Fruit fly (Drosophila melanogaster): ENCODE data around the gene CG46025.

The CG46025 gene

DNA sequence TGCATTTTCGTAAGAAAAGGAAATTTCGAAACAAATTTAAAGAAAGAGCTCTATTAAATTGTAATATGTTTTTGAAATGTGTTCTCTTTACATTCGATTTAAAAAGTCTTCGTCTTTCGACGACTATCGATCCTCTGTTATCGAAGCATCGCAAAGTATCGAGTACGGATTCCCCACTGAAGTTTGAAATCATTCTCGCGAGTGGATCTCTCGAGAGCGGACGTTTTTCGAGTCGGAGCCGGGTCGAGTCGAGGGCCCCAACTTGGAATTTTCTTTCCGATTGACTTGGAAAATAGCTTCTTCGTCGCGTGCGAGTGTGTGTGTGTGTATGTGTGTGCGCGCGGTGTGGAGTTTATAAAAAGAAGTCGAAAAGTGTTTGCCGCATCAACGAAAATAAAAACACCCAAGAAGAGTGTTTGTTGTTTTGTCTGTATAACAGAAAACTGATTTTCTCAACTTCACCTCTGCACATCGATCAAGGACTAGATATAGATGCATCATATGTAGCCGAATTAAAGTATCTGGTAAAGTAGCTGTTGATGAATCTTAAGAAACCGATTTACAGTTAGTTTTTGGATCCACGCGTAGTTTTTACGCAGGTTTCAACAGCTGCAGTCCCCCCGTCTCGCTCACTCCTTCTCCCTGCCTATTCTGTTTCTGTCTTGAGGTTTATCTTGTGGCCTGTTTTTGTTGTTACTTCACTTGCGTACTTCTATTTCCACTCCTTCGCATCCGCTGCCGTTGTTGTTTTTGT lies 57.5 kb downstream of the CG46025 start, which contains the start of gene LanB1 (continued):
- TF ChIP-seq chinmo (GFP tag; IDR thresholded peaks at IDR 0.05; ENCODE audit: partially characterized antibody) (0 out of 4 replicates have a peak, but pooled peaks have one; percentile 47), CrebB (tag; optimal IDR thresholded peaks at IDR 0.05) (peak; percentile 27), CG7987 (GFP tag; optimal IDR thresholded peaks at IDR 0.05) (peak; percentile 36), CG1602 (GFP tag; optimal IDR thresholded peaks at IDR 0.05) (no peak), nau (GFP tag; optimal IDR thresholded peaks at IDR 0.05) (peak; percentile 8), sqz (GFP tag; optimal IDR thresholded peaks at IDR 0.05) (peak; percentile 26), CG8944 (GFP tag; optimal IDR thresholded peaks at IDR 0.05) (no peak), CG31441 (GFP tag; IDR thresholded peaks at IDR 0.05) (no peak), sima (GFP tag; optimal IDR thresholded peaks at IDR 0.05) (no peak), CG11696 (GFP tag; IDR thresholded peaks at IDR 0.05) (no peak), eve (GFP tag; optimal IDR thresholded peaks at IDR 0.05) (peak in 1 of 2 experiments; percentile 44), Dfd (GFP tag; optimal IDR thresholded peaks at IDR 0.05) (no peak), ara (GFP tag; IDR thresholded peaks at IDR 0.05) (peak; percentile 29; the same call in 1 of the 2 replicates), CG2202 (tag; optimal IDR thresholded peaks at IDR 0.05) (no peak), CG3726 (GFP tag; IDR thresholded peaks at IDR 0.05) (no peak), CG10565 (GFP tag; optimal IDR thresholded peaks at IDR 0.05) (no peak), Doc3 (GFP tag; IDR thresholded peaks at IDR 0.05; ENCODE audit: partially characterized antibody) (peak; percentile 39; the same call in 1 of the 3 replicates), CG12391 (tag; optimal IDR thresholded peaks at IDR 0.05) (no peak), Bgb (GFP tag; IDR thresholded peaks at IDR 0.05; ENCODE audit: partially characterized antibody) (peak; percentile 58; the same call in 1 of the 2 replicates), ems (GFP tag; optimal IDR thresholded peaks at IDR 0.05) (no peak), aop (GFP tag; IDR thresholded peaks at IDR 0.05) (no peak), CG2678 (tag; optimal IDR thresholded peaks at IDR 0.05) (no peak), schlank (tag; optimal IDR thresholded peaks at IDR 0.05) (no peak), MESR4 (GFP tag; optimal IDR thresholded peaks at IDR 0.05) (peak; percentile 26), CG8478 (optimal IDR thresholded peaks at IDR 0.05) (no peak), Hand (GFP tag; optimal IDR thresholded peaks at IDR 0.05) (no peak), Spps (tag; optimal IDR thresholded peaks at IDR 0.05) (no peak), lola (GFP tag; optimal IDR thresholded peaks at IDR 0.05) (no peak), tap (tag; optimal IDR thresholded peaks at IDR 0.05) (no peak), nom (GFP tag; optimal IDR thresholded peaks at IDR 0.05) (peak; percentile 14), cas (GFP tag; IDR thresholded peaks at IDR 0.05) (no peak), da (GFP tag; optimal IDR thresholded peaks at IDR 0.05) (peak; percentile 13), CkIIα-i1 (GFP tag; IDR thresholded peaks at IDR 0.05) (no peak), CG17612 (GFP tag; IDR thresholded peaks at IDR 0.05) (no peak), insv (GFP tag; optimal IDR thresholded peaks at IDR 0.05) (peak in 1 of 2 experiments; percentile 33), CG17385 (GFP tag; optimal IDR thresholded peaks at IDR 0.05) (peak; percentile 34), H2.0 (GFP tag; IDR thresholded peaks at IDR 0.05) (no peak), CG32767 (GFP tag; IDR thresholded peaks at IDR 0.05) (peak; percentile 77), CG17359 (tag; optimal IDR thresholded peaks at IDR 0.05) (peak; percentile 39), CG3995 (GFP tag; optimal IDR thresholded peaks at IDR 0.05) (no peak), ci (GFP tag; IDR thresholded peaks at IDR 0.05) (peak; percentile 74; the same call in 2 of the 3 replicates), Usf (GFP tag; optimal IDR thresholded peaks at IDR 0.05) (no peak), bsh (GFP tag; optimal IDR thresholded peaks at IDR 0.05) (peak in 1 of 2 experiments; percentile 4), jing (GFP tag; optimal IDR thresholded peaks at IDR 0.05) (no peak), slbo (GFP tag; IDR thresholded peaks at IDR 0.05) (0 out of 2 replicates have a peak, but pooled peaks have one; percentile 12), prd (optimal IDR thresholded peaks at IDR 0.05) (no peak), prd (GFP tag; IDR thresholded peaks at IDR 0.05) (0 out of 3 replicates have a peak, but pooled peaks have one; percentile 8), toy (GFP tag; IDR thresholded peaks at IDR 0.05) (no peak), ftz-f1 (GFP tag; optimal IDR thresholded peaks at IDR 0.05) (peak; percentile 28)

All from whole organism, embryonic.